Worm (Caenorhabditis elegans) whole organism, young adult: ENCODE data around the gene damt-1.

Source experiments
- B0261.1 ChIP-seq: sonication (generic microtip); optimal IDR thresholded peaks from 2 replicates; lab custom pipeline; 2016; ENCODE audit warnings: mild to moderate bottlenecking, missing genetic modification characterization, moderate library complexity, missing compliant biosample characterization
- C06A6.2 ChIP-seq: fragments of 200-800 bp; sonication (Bioruptor generic); conservative IDR thresholded peaks from 2 replicates; pipeline ENCODE4 v1.3.6; 2022; ENCODE audit warnings: missing genetic modification characterization, missing compliant biosample characterization
- C17E4.6 ChIP-seq: fragments of 200-800 bp; sonication (Bioruptor generic); IDR thresholded peaks from 2 replicates; pipeline ENCODE4 v1.3.6; 2022; ENCODE audit warnings: missing genetic modification reagents, missing genetic modification characterization, missing compliant biosample characterization
- F33H1.4 ChIP-seq: fragments of 200-800 bp; sonication (Bioruptor generic); IDR thresholded peaks from 2 replicates; pipeline ENCODE4 v1.3.6; 2022; ENCODE audit warnings: missing genetic modification reagents, missing genetic modification characterization, missing compliant biosample characterization
- F37B4.10 ChIP-seq: fragments of 200-800 bp; sonication (Bioruptor generic); IDR thresholded peaks from 2 replicates; pipeline ENCODE4 v1.3.6; 2022; ENCODE audit warnings: missing genetic modification characterization, missing compliant biosample characterization
- F57A8.1 ChIP-seq: fragments of 200-800 bp; sonication (Bioruptor generic); optimal IDR thresholded peaks from 2 replicates; lab custom pipeline; 2018; ENCODE audit warnings: mild to moderate bottlenecking, missing genetic modification characterization, moderate library complexity, missing compliant biosample characterization
- K12H6.12 ChIP-seq: fragments of 200-800 bp; sonication (Bioruptor generic); optimal IDR thresholded peaks from 2 replicates; lab custom pipeline; 2018; ENCODE audit warnings: mild to moderate bottlenecking, missing genetic modification characterization, missing compliant biosample characterization
- Y53F4B.3 ChIP-seq: fragments of 200-800 bp; sonication (Bioruptor generic); IDR thresholded peaks from 2 replicates; pipeline ENCODE4 v1.3.6; 2022; ENCODE audit warnings: missing genetic modification reagents, missing genetic modification characterization, missing compliant biosample characterization
- Y53G8AR.9 ChIP-seq: fragments of 200-800 bp; sonication (Bioruptor generic); conservative IDR thresholded peaks from 2 replicates; pipeline ENCODE4 v1.3.6; 2022; ENCODE audit warnings: missing genetic modification reagents, missing genetic modification characterization, missing compliant biosample characterization
- aptf-2 ChIP-seq: fragments of 200-800 bp; sonication (Bioruptor generic); conservative IDR thresholded peaks from 2 replicates; pipeline ENCODE4 v1.3.6; 2022; ENCODE audit warnings: missing genetic modification reagents, missing genetic modification characterization, missing compliant biosample characterization
- aptf-3 ChIP-seq: fragments of 200-800 bp; sonication (Bioruptor generic); IDR thresholded peaks from 2 replicates; pipeline ENCODE4 v1.3.6; 2022; ENCODE audit warnings: missing genetic modification characterization, missing compliant biosample characterization
- atf-7 ChIP-seq: sonication (generic microtip); optimal IDR thresholded peaks from 2 replicates; lab custom pipeline; 2017; ENCODE audit warnings: mild to moderate bottlenecking, missing genetic modification characterization, missing compliant biosample characterization
- attf-3 ChIP-seq: fragments of 200-800 bp; sonication (Bioruptor generic); conservative IDR thresholded peaks from 2 replicates; pipeline ENCODE4 v1.3.6; 2022; ENCODE audit warnings: missing genetic modification reagents, missing genetic modification characterization, missing compliant biosample characterization
- attf-5 ChIP-seq: fragments of 200-800 bp; sonication (Bioruptor generic); optimal IDR thresholded peaks from 2 replicates; lab custom pipeline; 2018; ENCODE audit warnings: mild to moderate bottlenecking, missing genetic modification characterization, missing compliant biosample characterization
- attf-6 ChIP-seq: fragments of 200-800 bp; sonication (Bioruptor generic); IDR thresholded peaks from 2 replicates; pipeline ENCODE4 v1.3.6; 2022; ENCODE audit warnings: missing genetic modification reagents, missing genetic modification characterization, missing compliant biosample characterization
- bed-2 ChIP-seq: fragments of 200-800 bp; sonication (Bioruptor generic); IDR thresholded peaks from 2 replicates; pipeline ENCODE4 v1.3.6; 2022; ENCODE audit warnings: missing genetic modification reagents, missing genetic modification characterization, missing compliant biosample characterization
- ceh-27 ChIP-seq: fragments of 200-800 bp; sonication (Bioruptor generic); optimal IDR thresholded peaks from 2 replicates; lab custom pipeline; 2018; ENCODE audit warnings: mild to moderate bottlenecking, missing genetic modification characterization, moderate library complexity, missing compliant biosample characterization
- ceh-58 ChIP-seq: fragments of 200-800 bp; sonication (Bioruptor generic); IDR thresholded peaks from 2 replicates; pipeline ENCODE4 v1.3.6; 2022; ENCODE audit warnings: missing genetic modification characterization, missing compliant biosample characterization
- dox-1 ChIP-seq: fragments of 200-800 bp; sonication (Bioruptor generic); IDR thresholded peaks from 2 replicates; pipeline ENCODE4 v1.3.6; 2022; ENCODE audit warnings: missing genetic modification reagents, missing genetic modification characterization, missing compliant biosample characterization
- dpff-1 ChIP-seq: sonication (generic microtip); optimal IDR thresholded peaks from 2 replicates; lab custom pipeline; 2017; ENCODE audit warnings: mild to moderate bottlenecking, missing genetic modification characterization, missing compliant biosample characterization
- egl-18 ChIP-seq: fragments of 200-800 bp; sonication (Bioruptor generic); IDR thresholded peaks from 2 replicates; pipeline ENCODE4 v1.3.6; 2022; ENCODE audit warnings: missing genetic modification reagents, missing genetic modification characterization, missing compliant biosample characterization
- egrh-3 ChIP-seq: fragments of 200-800 bp; sonication (Bioruptor generic); IDR thresholded peaks from 2 replicates; pipeline ENCODE4 v1.3.6; 2022; ENCODE audit warnings: missing genetic modification reagents, missing genetic modification characterization, missing compliant biosample characterization
- him-1 ChIP-seq: sonication (generic microtip); optimal IDR thresholded peaks from 2 replicates; lab custom pipeline; 2016; ENCODE audit warnings: missing genotype, missing genetic modification reagents, missing genetic modification characterization, missing compliant biosample characterization
- hlh-26 ChIP-seq: fragments of 200-800 bp; sonication (Bioruptor generic); conservative IDR thresholded peaks from 2 replicates; pipeline ENCODE4 v1.3.6; 2022; ENCODE audit warnings: missing genetic modification reagents, missing genetic modification characterization, missing compliant biosample characterization
- hmg-20 ChIP-seq: fragments of 200-800 bp; sonication (Bioruptor generic); IDR thresholded peaks from 2 replicates; pipeline ENCODE4 v1.3.6; 2022; ENCODE audit warnings: missing genetic modification reagents, missing genetic modification characterization, missing compliant biosample characterization
- hrde-1 ChIP-seq: sonication (generic microtip); optimal IDR thresholded peaks from 2 replicates; lab custom pipeline; 2016; ENCODE audit warnings: missing genetic modification characterization, mild to moderate bottlenecking, missing compliant biosample characterization, moderate library complexity, missing genotype, missing genetic modification reagents, borderline replicate concordance
- hsf-1 ChIP-seq: fragments of 200-800 bp; sonication (Bioruptor generic); IDR thresholded peaks from 2 replicates; pipeline ENCODE4 v1.3.6; 2022; ENCODE audit warnings: missing genetic modification reagents, missing genetic modification characterization, missing compliant biosample characterization
- lag-1 ChIP-seq: fragments of 200-800 bp; sonication (Bioruptor generic); IDR thresholded peaks from 2 replicates; pipeline ENCODE4 v1.3.6; 2022; ENCODE audit warnings: missing genetic modification reagents, missing genetic modification characterization, missing compliant biosample characterization
- lin-40 ChIP-seq: sonication (generic microtip); optimal IDR thresholded peaks from 2 replicates; lab custom pipeline; 2016; ENCODE audit warnings: missing genetic modification characterization, mild to moderate bottlenecking, missing compliant biosample characterization, missing genotype, missing genetic modification reagents
- lin-54 ChIP-seq: fragments of 200-800 bp; sonication (Bioruptor generic); optimal IDR thresholded peaks from 2 replicates; lab custom pipeline; 2018; ENCODE audit warnings: mild to moderate bottlenecking, missing genetic modification characterization, missing compliant biosample characterization
- lsl-1 ChIP-seq: fragments of 200-800 bp; sonication (Bioruptor generic); optimal IDR thresholded peaks from 2 replicates; lab custom pipeline; 2018; ENCODE audit warnings: mild to moderate bottlenecking, missing genetic modification characterization, moderate library complexity, missing compliant biosample characterization
- lsy-27 ChIP-seq: sonication (generic microtip); optimal IDR thresholded peaks from 2 replicates; lab custom pipeline; 2017; ENCODE audit warnings: missing genetic modification characterization, mild to moderate bottlenecking, missing compliant biosample characterization, antibody characterized with exemption, missing genotype, borderline replicate concordance; ENCODE audit not compliant: insufficient read depth
- mcd-1 ChIP-seq: fragments of 200-800 bp; sonication (Bioruptor generic); IDR thresholded peaks from 2 replicates; pipeline ENCODE4 v1.3.6; 2022; ENCODE audit warnings: missing genetic modification reagents, missing genetic modification characterization, missing compliant biosample characterization
- nfya-1 ChIP-seq: sonication (generic microtip); optimal IDR thresholded peaks from 2 replicates; lab custom pipeline; 2017; ENCODE audit warnings: antibody characterized with exemption, missing compliant biosample characterization, missing genetic modification characterization, borderline replicate concordance; ENCODE audit not compliant: insufficient read depth
- nfya-2 ChIP-seq: fragments of 200-800 bp; sonication (Bioruptor generic); IDR thresholded peaks from 2 replicates; pipeline ENCODE4 v1.3.6; 2022; ENCODE audit warnings: missing genetic modification reagents, missing genetic modification characterization, missing compliant biosample characterization
- nfyb-1 ChIP-seq: fragments of 200-800 bp; sonication (Bioruptor generic); IDR thresholded peaks from 2 replicates; pipeline ENCODE4 v1.3.6; 2022; ENCODE audit warnings: missing genetic modification reagents, missing genetic modification characterization, missing compliant biosample characterization
- pha-4 ChIP-seq: fragments of 150-350 bp; sonication (generic microtip); optimal IDR thresholded peaks from 2 replicates; lab custom pipeline; 2014; ENCODE audit warnings: missing biosample characterization, missing genetic modification reagents, missing genetic modification characterization
- rcor-1 ChIP-seq: fragments of 200-800 bp; sonication (Bioruptor generic); IDR thresholded peaks from 2 replicates; pipeline ENCODE4 v1.3.6; 2022; ENCODE audit warnings: missing genetic modification reagents, missing genetic modification characterization, missing compliant biosample characterization
- repo-1 ChIP-seq: sonication (generic microtip); optimal IDR thresholded peaks from 2 replicates; lab custom pipeline; 2017; ENCODE audit warnings: mild to moderate bottlenecking, missing genetic modification characterization, missing compliant biosample characterization
- sdz-38 ChIP-seq: sonication (generic microtip); optimal IDR thresholded peaks from 2 replicates; lab custom pipeline; 2016; ENCODE audit warnings: missing genotype, missing genetic modification characterization, missing compliant biosample characterization
- sea-2 ChIP-seq: fragments of 200-800 bp; sonication (Bioruptor generic); IDR thresholded peaks from 2 replicates; pipeline ENCODE4 v1.3.6; 2022; ENCODE audit warnings: missing genetic modification characterization, missing compliant biosample characterization
- unc-130 ChIP-seq: sonication (generic microtip); optimal IDR thresholded peaks from 2 replicates; lab custom pipeline; 2016; ENCODE audit warnings: missing genetic modification reagents, missing genetic modification characterization, missing compliant biosample characterization
- zim-3 ChIP-seq: sonication (generic microtip); optimal IDR thresholded peaks from 2 replicates; lab custom pipeline; 2017; ENCODE audit warnings: mild to moderate bottlenecking, missing genetic modification characterization, moderate library complexity, missing compliant biosample characterization
- ztf-18 ChIP-seq: sonication (generic microtip); optimal IDR thresholded peaks from 2 replicates; lab custom pipeline; 2016; ENCODE audit warnings: missing genotype, mild to moderate bottlenecking, missing genetic modification characterization, missing compliant biosample characterization
- ztf-22 ChIP-seq: fragments of 200-800 bp; sonication (Bioruptor generic); optimal IDR thresholded peaks from 2 replicates; lab custom pipeline; 2018; ENCODE audit warnings: mild to moderate bottlenecking, missing genetic modification characterization, moderate library complexity, missing compliant biosample characterization
- ztf-28 ChIP-seq: fragments of 200-800 bp; sonication (Bioruptor generic); IDR thresholded peaks from 2 replicates; pipeline ENCODE4 v1.3.6; 2022; ENCODE audit warnings: missing genetic modification reagents, missing genetic modification characterization, missing compliant biosample characterization
- ztf-3 ChIP-seq: fragments of 200-800 bp; sonication (Bioruptor generic); optimal IDR thresholded peaks from 2 replicates; lab custom pipeline; 2018; ENCODE audit warnings: mild to moderate bottlenecking, missing genetic modification characterization, missing compliant biosample characterization
- ztf-6 ChIP-seq: fragments of 200-800 bp; sonication (Bioruptor generic); IDR thresholded peaks from 2 replicates; pipeline ENCODE4 v1.3.6; 2022; ENCODE audit warnings: missing genetic modification reagents, missing genetic modification characterization, missing compliant biosample characterization

Gene damt-1

ce11 chrII:5701485-5701884 is 18.5 kb upstream of the damt-1 start (continued):
- TF ChIP-seq F37B4.10 (GFP tag; lab: Robert Waterston, UW) = no peak
- TF ChIP-seq attf-3 (GFP tag; lab: Robert Waterston, UW) = no peak
- peak; percentile 53 for TF ChIP-seq nfyb-1
- no peak for TF ChIP-seq Y53F4B.3 (GFP tag; lab: Robert Waterston, UW)
- TF ChIP-seq lin-40 (tag; lab: Kevin White, UChicago) = peak; percentile 49
- TF ChIP-seq atf-7 = peak; percentile 6
- TF ChIP-seq ztf-18 (tag; lab: Kevin White, UChicago) = no peak
- TF ChIP-seq ztf-28 (GFP tag; lab: Robert Waterston, UW) = no peak
- no peak for TF ChIP-seq B0261.1 (tag; lab: Kevin White, UChicago)
- no peak for TF ChIP-seq nfya-2 (GFP tag; lab: Robert Waterston, UW)
- no peak for TF ChIP-seq sea-2 (GFP tag; lab: Robert Waterston, UW)
- peak; percentile 71 for TF ChIP-seq repo-1 (tag; lab: Kevin White, UChicago)
- TF ChIP-seq pha-4 (tag; lab: Kevin White, UChicago) = no peak
- TF ChIP-seq attf-6 = peak; percentile 89; the same call in 1 of the 2 replicates
- TF ChIP-seq lag-1 (GFP tag; lab: Robert Waterston, UW) = no peak
- TF ChIP-seq K12H6.12 (tag; lab: Kevin White, UChicago) = no peak
- peak; percentile 9 for TF ChIP-seq ceh-27
- TF ChIP-seq ztf-6 (GFP tag; lab: Robert Waterston, UW) = no peak
- TF ChIP-seq F33H1.4 (GFP tag; lab: Robert Waterston, UW) = peak; percentile 49; the same call in 1 of the 2 replicates
- TF ChIP-seq dpff-1 = no peak
- no peak for TF ChIP-seq C06A6.2 (GFP tag; lab: Robert Waterston, UW)
- peak; percentile 23 for TF ChIP-seq lin-54
- TF ChIP-seq ztf-22 (GFP tag; lab: Kevin White, UChicago) = no peak
- TF ChIP-seq unc-130 (GFP tag; lab: Kevin White, UChicago) = no peak
- TF ChIP-seq Y53G8AR.9 (GFP tag; lab: Robert Waterston, UW) = peak; percentile 72; the same call in 1 of the 2 replicates
- no peak for TF ChIP-seq F57A8.1
- no peak for TF ChIP-seq attf-5 (GFP tag; lab: Kevin White, UChicago)
- TF ChIP-seq sdz-38 (tag; lab: Kevin White, UChicago) = no peak
- no peak for TF ChIP-seq nfya-1 (tag; lab: Kevin White, UChicago)
- TF ChIP-seq aptf-2 (GFP tag; lab: Robert Waterston, UW) = no peak
- no peak for TF ChIP-seq ceh-58 (GFP tag; lab: Robert Waterston, UW)
- 0 out of 2 replicates have a peak, but pooled peaks have one; percentile 20 for TF ChIP-seq hsf-1 (GFP tag; lab: Robert Waterston, UW)
- TF ChIP-seq him-1 (tag; lab: Kevin White, UChicago) = peak; percentile 88
- TF ChIP-seq rcor-1 (GFP tag; lab: Robert Waterston, UW) = peak; percentile 48; the same call in 1 of the 2 replicates
- TF ChIP-seq hmg-20 (GFP tag; lab: Robert Waterston, UW) = peak; percentile 66
- TF ChIP-seq dox-1 (GFP tag; lab: Robert Waterston, UW) = peak; percentile 68
- peak; percentile 88 for TF ChIP-seq lsy-27
- no peak for TF ChIP-seq bed-2 (GFP tag; lab: Robert Waterston, UW)
- TF ChIP-seq hrde-1 = no peak
- no peak for TF ChIP-seq aptf-3
- TF ChIP-seq lsl-1 = peak; percentile 59
- TF ChIP-seq mcd-1 (GFP tag; lab: Robert Waterston, UW) = peak; percentile 77
- no peak for TF ChIP-seq egrh-3 (GFP tag; lab: Robert Waterston, UW)
- no peak; the same call in 1 of the 2 replicates for TF ChIP-seq C17E4.6
- no peak for TF ChIP-seq egl-18 (GFP tag; lab: Robert Waterston, UW)
- TF ChIP-seq zim-3 (tag; lab: Kevin White, UChicago) = no peak
- no peak for TF ChIP-seq hlh-26 (GFP tag; lab: Robert Waterston, UW)
- TF ChIP-seq ztf-3 = no peak
